Worm (Caenorhabditis elegans): ENCODE measurements around the gene pck-3.
A peak's percentile ranks its signal among the peaks of the same experiment; 100 is the strongest.

pck-3 gene

ce11 chrIV:5947555-5948151 lies 51.2 kb downstream of the pck-3 start, which contains the start of gene rps-25:
Gene rps-25 (minus strand): TSS chrIV:5947605.
- TF ChIP-seq hlh-13 (GFP tag; optimal IDR thresholded peaks at IDR 0.05): no peak
- TF ChIP-seq nfya-1 (tag; optimal IDR thresholded peaks at IDR 0.05): peak; percentile 24
- peak; percentile 70 for TF ChIP-seq unc-55 (GFP tag; optimal IDR thresholded peaks at IDR 0.05)

DNA sequence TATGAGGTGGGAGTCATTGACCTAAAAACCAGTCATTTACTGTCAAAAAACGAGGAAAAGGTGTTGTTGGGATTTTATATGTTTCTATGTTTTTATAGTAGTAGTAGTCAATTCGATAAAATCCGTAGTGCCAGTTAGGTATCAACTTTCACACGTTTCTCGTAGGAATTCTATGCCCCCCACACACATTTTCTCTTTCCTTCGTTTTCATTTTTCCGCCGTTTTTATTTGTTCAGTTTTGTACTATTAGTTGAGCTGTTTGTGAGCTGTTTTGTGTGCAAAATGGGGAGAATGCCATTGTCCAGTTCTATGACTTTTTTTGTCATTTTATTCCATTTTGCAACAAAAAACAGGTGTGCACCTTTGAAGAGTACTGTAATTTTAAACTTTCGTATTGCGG lies 52.3 kb downstream of the pck-3 start:
- TF ChIP-seq mec-3 (tag; optimal IDR thresholded peaks at IDR 0.05; ENCODE audit: borderline replicate concordance): no peak
- TF ChIP-seq ceh-14 (tag; optimal IDR thresholded peaks at IDR 0.05): no peak
- TF ChIP-seq npax-4 (tag; optimal IDR thresholded peaks at IDR 0.05): no peak
- no peak for TF ChIP-seq elt-4 (tag; optimal IDR thresholded peaks at IDR 0.05)
- TF ChIP-seq odd-2 (tag; optimal IDR thresholded peaks at IDR 0.05): no peak
- no peak for TF ChIP-seq Y22D7AL.16 (tag; optimal IDR thresholded peaks at IDR 0.05)
- no peak for TF ChIP-seq nfya-1 (tag; optimal IDR thresholded peaks at IDR 0.05)
- TF ChIP-seq ama-1 (optimal IDR thresholded peaks at IDR 0.05): no peak
- no peak for TF ChIP-seq hlh-15 (tag; optimal IDR thresholded peaks at IDR 0.05)
- no peak for TF ChIP-seq nhr-11 (tag; optimal IDR thresholded peaks at IDR 0.05)
- TF ChIP-seq fkh-6 (tag; optimal IDR thresholded peaks at IDR 0.05): no peak
- TF ChIP-seq sdc-2 (tag; optimal IDR thresholded peaks at IDR 0.05): no peak
- TF ChIP-seq fkh-10 (GFP tag; optimal IDR thresholded peaks at IDR 0.05): no peak
- no peak for TF ChIP-seq unc-3 (GFP tag; conservative IDR thresholded peaks at IDR 0.05)
- TF ChIP-seq unc-3 (tag; optimal IDR thresholded peaks at IDR 0.05): no peak
- no peak for TF ChIP-seq unc-55 (GFP tag; optimal IDR thresholded peaks at IDR 0.05)
- TF ChIP-seq ceh-18 (tag; optimal IDR thresholded peaks at IDR 0.05): no peak
- TF ChIP-seq C08G9.2 (tag; optimal IDR thresholded peaks at IDR 0.05): no peak
- no peak for TF ChIP-seq ceh-48 (tag; optimal IDR thresholded peaks at IDR 0.05)
- TF ChIP-seq pat-9 (tag; optimal IDR thresholded peaks at IDR 0.05): no peak
- no peak for TF ChIP-seq pqm-1 (tag; optimal IDR thresholded peaks at IDR 0.05)
